Worm (Caenorhabditis elegans) whole organism, dauer: ENCODE measurements around the gene C16A11.5.

ENCODE experiments used
- unc-62 ChIP-seq: sonication (generic microtip); optimal IDR thresholded peaks from 2 replicates; lab custom pipeline; 2017; ENCODE audit warnings: missing biosample characterization, missing genetic modification reagents, missing genetic modification characterization

Gene C16A11.5

DNA sequence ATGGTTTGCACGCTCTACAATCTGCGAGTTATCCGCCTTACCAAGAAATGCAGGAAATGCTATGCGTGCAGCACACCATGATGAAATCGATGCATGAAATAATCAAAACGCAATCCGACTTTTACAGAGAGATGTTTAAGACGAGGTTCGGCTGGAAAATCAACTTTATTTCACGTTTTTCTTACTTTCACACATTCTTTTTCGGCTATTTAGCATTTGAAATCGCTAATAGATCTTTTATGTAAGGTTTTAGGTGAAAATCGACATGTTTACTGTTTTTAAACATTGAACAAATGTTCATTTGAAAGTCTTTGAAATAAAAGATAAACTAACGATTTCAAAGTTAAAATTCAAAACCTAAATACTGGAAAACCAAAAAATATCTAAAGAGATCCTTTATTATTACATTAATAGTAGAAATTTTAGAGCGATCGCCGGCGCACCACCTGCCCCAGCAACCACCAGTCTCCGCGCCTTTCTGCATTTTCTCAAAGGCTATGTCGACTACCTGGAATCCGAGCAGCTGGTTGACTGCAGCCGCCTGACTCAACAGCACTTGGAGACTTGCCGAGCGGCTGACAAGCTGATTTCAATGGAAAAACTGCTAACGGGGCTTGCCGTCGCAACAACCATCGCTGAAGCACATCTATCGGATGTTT is 5.1 kb downstream of the C16A11.5 start:
- TF ChIP-seq unc-62 (GFP tag; lab: Kevin White, UChicago), result no peak

- no peak for TF ChIP-seq unc-62 (GFP tag; lab: Kevin White, UChicago)
These were observed 6.1 kb downstream of the C16A11.5 start, which contains the start of gene C16A11.3 for ce11 chrII:4229106-4229708. Gene C16A11.3, plus strand, starts transcription at chrII:4229545.

- TF ChIP-seq unc-62 (GFP tag; lab: Kevin White, UChicago), result no peak
These were observed 7.8 kb downstream of the C16A11.5 start, which contains the start of gene C16A11.10 for ce11 chrII:4230816-4231435. Gene C16A11.10, plus strand, starts transcription at chrII:4231385.

ce11 chrII:4235959-4236358 is 12.9 kb downstream of the C16A11.5 start, which contains the start of gene fbxc-43:
Gene fbxc-43, minus strand, starts transcription at chrII:4235996.
- TF ChIP-seq unc-62 (GFP tag; lab: Kevin White, UChicago), result no peak

DNA sequence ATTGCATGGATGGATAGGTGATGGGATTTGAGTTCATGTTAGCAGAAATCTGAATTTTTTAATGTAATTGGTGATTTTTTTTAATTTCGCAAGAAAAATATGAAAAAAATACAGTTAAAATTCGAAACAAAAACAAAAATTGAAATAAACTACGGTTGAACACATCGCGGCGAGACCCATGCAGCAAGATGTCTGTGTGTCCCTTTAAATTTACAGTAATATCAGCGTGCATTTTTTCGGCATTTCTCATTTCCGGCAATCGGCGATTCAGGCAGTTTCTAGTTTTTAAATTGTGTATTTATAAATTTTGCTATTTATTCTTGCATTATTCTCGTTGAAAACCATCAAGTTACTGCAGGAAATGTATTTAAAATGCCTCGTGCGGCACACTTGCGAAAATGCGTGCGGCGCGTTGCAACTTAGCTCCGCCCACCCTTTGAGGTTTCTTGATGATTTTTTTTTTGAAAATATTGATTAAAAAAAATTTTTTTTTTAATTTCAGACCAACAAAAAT is 14.7 kb downstream of the C16A11.5 start, which contains the start of the genes fbxc-44 and C16A11.2:
fbxc-44 (minus strand) TSS at position 51 of the 514 bp plus-strand sequence.
C16A11.2 (plus strand) TSS at position 503 of the 514 bp plus-strand sequence.
- TF ChIP-seq unc-62 (GFP tag; lab: Kevin White, UChicago), result no peak

- TF ChIP-seq unc-62 (GFP tag; lab: Kevin White, UChicago), result no peak
These were observed 15.9 kb downstream of the C16A11.5 start for ce11 chrII:4238963-4239362.

- no peak for TF ChIP-seq unc-62 (GFP tag; lab: Kevin White, UChicago)
These were observed 21.9 kb downstream of the C16A11.5 start for ce11 chrII:4244959-4245358.

DNA sequence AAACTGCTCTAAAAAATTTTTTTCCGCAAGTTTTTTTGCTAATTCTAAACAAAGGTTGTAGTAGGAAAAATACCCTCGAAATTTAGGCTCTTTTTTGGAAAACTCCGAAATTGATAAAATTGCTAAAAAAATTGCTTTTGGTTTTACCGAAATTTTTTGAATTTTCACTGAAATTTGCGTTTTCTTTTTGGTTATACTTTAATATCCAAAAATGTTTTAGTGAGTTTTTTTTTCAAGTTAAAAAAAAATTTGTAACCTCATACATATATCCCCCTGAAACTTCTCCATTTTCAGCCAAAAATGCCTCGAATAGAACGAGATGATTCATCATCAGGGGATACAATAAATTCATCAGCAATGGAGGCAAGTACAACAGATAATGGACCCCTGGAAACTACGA is 23.8 kb downstream of the C16A11.5 start, which contains the start of gene gpa-11:
gpa-11 (plus strand) TSS at position 301 of the 400 bp plus-strand sequence.
- no peak for TF ChIP-seq unc-62 (GFP tag; lab: Kevin White, UChicago)

- TF ChIP-seq unc-62 (GFP tag; lab: Kevin White, UChicago), result no peak
These were observed 33.5 kb downstream of the C16A11.5 start, which contains the start of gene C16A11.7 for ce11 chrII:4256541-4257001. Gene C16A11.7, minus strand, starts transcription at chrII:4256951.

DNA sequence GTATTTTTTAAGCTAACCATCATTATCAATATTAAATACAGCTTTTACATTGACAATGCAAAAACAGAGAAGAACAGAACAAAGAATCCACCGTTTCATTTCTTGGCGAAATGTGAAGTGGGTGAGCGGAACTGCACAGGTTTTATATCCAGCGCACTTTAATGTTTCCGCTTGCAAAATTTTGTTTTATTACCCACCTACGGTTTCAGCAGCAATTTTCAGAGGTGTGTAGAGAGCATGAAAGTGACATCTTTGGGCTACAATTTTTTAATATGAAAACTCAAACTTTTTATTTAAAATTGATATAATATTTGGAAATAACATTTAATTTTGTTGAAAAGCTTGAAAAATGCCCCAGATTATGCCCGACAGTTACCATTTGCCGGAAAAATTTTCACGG is 35.6 kb downstream of the C16A11.5 start, which contains the start of gene clec-135:
clec-135 (minus strand) TSS at position 101 of the 400 bp plus-strand sequence.
- TF ChIP-seq unc-62 (GFP tag; lab: Kevin White, UChicago), result no peak

- TF ChIP-seq unc-62 (GFP tag; lab: Kevin White, UChicago), result no peak
These were observed 44.6 kb downstream of the C16A11.5 start for ce11 chrII:4267711-4268110.

ce11 chrII:4275637-4276252 is 52.6 kb downstream of the C16A11.5 start, which contains the start of gene npr-42:
Gene npr-42, plus strand, starts transcription at chrII:4276202.
- TF ChIP-seq unc-62 (GFP tag; lab: Kevin White, UChicago), result no peak
